Worm (Caenorhabditis elegans) whole organism, L1 larva: Measurements from ENCODE around the gene F01D4.8.

Experiments used
- Y116A8C.19 ChIP-seq: sonication (generic microtip); optimal IDR thresholded peaks from 2 replicates; lab custom pipeline; 2016; ENCODE audit warnings: missing compliant biosample characterization, missing genetic modification characterization, borderline replicate concordance
- aly-2 ChIP-seq: fragments of 150-350 bp; optimal IDR thresholded peaks from 2 replicates; lab custom pipeline; 2014; ENCODE audit warnings: missing biosample characterization, missing genetic modification characterization
- blmp-1 ChIP-seq: fragments of 150-350 bp; optimal IDR thresholded peaks from 2 replicates; lab custom pipeline; 2014; ENCODE audit warnings: missing biosample characterization, missing genetic modification characterization
- ceh-63 ChIP-seq: fragments of 200-800 bp; sonication (Bioruptor generic); optimal IDR thresholded peaks from 2 replicates; lab custom pipeline; 2018; ENCODE audit warnings: mild to moderate bottlenecking, missing genetic modification characterization, missing compliant biosample characterization
- ceh-82 ChIP-seq, 3 experiments: fragments of 150-350 bp in 1 of 3; sonication (generic microtip) in 2 of 3; optimal IDR thresholded peaks; 2 replicates each; lab custom pipeline; 2014 to 2017; ENCODE audit warnings: missing biosample characterization in 3 of 3, missing genetic modification characterization in 3 of 3
- ces-1 ChIP-seq: fragments of 150-350 bp; optimal IDR thresholded peaks from 2 replicates; lab custom pipeline; 2014; ENCODE audit warnings: missing biosample characterization, missing genetic modification reagents, missing genetic modification characterization
- dpl-1 ChIP-seq, 3 experiments: fragments of 150-350 bp in 2 of 3; sonication (generic microtip) in 1 of 3; optimal IDR thresholded peaks; 2 replicates each; lab custom pipeline; 2014 to 2017; ENCODE audit warnings: missing biosample characterization in 3 of 3, missing genetic modification characterization in 3 of 3, missing genetic modification reagents in 3 of 3
- dsc-1 ChIP-seq: sonication (generic microtip); optimal IDR thresholded peaks from 2 replicates; lab custom pipeline; 2016; ENCODE audit warnings: mild to moderate bottlenecking, missing genetic modification characterization, missing compliant biosample characterization
- efl-1 ChIP-seq, 4 experiments: fragments of 150-350 bp; optimal IDR thresholded peaks in 3 of 4; peaks in 1 of 4; 1 replicate in 1 of 4; 2 replicates in 3 of 4; lab custom pipeline; 2014; ENCODE audit warnings: missing biosample characterization in 2 of 4, missing genetic modification characterization in 2 of 4, missing genetic modification reagents in 2 of 4
- ets-5 ChIP-seq: fragments of 200-800 bp; sonication (Bioruptor generic); IDR thresholded peaks from 2 replicates; pipeline ENCODE4 v1.3.6; 2022; ENCODE audit warnings: missing genetic modification characterization, missing compliant biosample characterization
- fkh-10 ChIP-seq: sonication (generic microtip); optimal IDR thresholded peaks from 2 replicates; lab custom pipeline; 2017; ENCODE audit warnings: missing biosample characterization, missing genetic modification reagents, missing genetic modification characterization
- fkh-4 ChIP-seq: sonication (generic microtip); optimal IDR thresholded peaks from 2 replicates; lab custom pipeline; 2016; ENCODE audit warnings: missing compliant biosample characterization, missing genetic modification characterization, borderline replicate concordance
- grh-1 ChIP-seq: fragments of 200-800 bp; sonication (Bioruptor generic); IDR thresholded peaks from 2 replicates; pipeline ENCODE4 v1.3.6; 2022; ENCODE audit warnings: missing genetic modification reagents, missing genetic modification characterization, missing compliant biosample characterization
- hlh-4 ChIP-seq: sonication (generic microtip); optimal IDR thresholded peaks from 2 replicates; lab custom pipeline; 2016; ENCODE audit warnings: mild to moderate bottlenecking, missing genetic modification characterization, missing compliant biosample characterization
- irx-1 ChIP-seq: sonication (generic microtip); optimal IDR thresholded peaks from 2 replicates; lab custom pipeline; 2016; ENCODE audit warnings: missing genetic modification characterization, missing compliant biosample characterization
- isw-1 ChIP-seq: fragments of 200-800 bp; sonication (Bioruptor generic); IDR thresholded peaks from 2 replicates; pipeline ENCODE4 v1.3.6; 2022; ENCODE audit warnings: missing genetic modification characterization, missing compliant biosample characterization
- lin-13 ChIP-seq: fragments of 150-350 bp; optimal IDR thresholded peaks from 2 replicates; lab custom pipeline; 2014; ENCODE audit warnings: missing biosample characterization, missing genetic modification reagents, missing genetic modification characterization
- lin-14 ChIP-seq: fragments of 200-800 bp; sonication (Bioruptor generic); optimal IDR thresholded peaks from 2 replicates; lab custom pipeline; 2018; ENCODE audit warnings: mild to moderate bottlenecking, missing genetic modification characterization, moderate library complexity, missing compliant biosample characterization
- lin-15B ChIP-seq: fragments of 150-350 bp; sonication (generic microtip); optimal IDR thresholded peaks from 3 replicates; lab custom pipeline; 2014; ENCODE audit warnings: missing biosample characterization, missing genetic modification characterization
- lin-35 ChIP-seq, 2 experiments: fragments of 150-350 bp; optimal IDR thresholded peaks; 2 replicates each; lab custom pipeline; 2014; ENCODE audit warnings: missing biosample characterization in 2 of 2, missing genetic modification characterization in 2 of 2, missing genetic modification reagents in 2 of 2
- lir-3 ChIP-seq: sonication (generic microtip); optimal IDR thresholded peaks from 2 replicates; lab custom pipeline; 2016; ENCODE audit warnings: mild to moderate bottlenecking, missing genetic modification characterization, moderate library complexity, missing compliant biosample characterization; ENCODE audit not compliant: poor library complexity
- lsy-2 ChIP-seq, 2 experiments: fragments of 150-350 bp; optimal IDR thresholded peaks; 2 replicates each; lab custom pipeline; 2014; ENCODE audit warnings: missing biosample characterization in 2 of 2, missing genetic modification characterization in 2 of 2
- mdl-1 ChIP-seq, 2 experiments: fragments of 150-350 bp; optimal IDR thresholded peaks; 2 replicates each; lab custom pipeline; 2014 to 2017; ENCODE audit warnings: missing biosample characterization in 2 of 2, missing genetic modification characterization in 2 of 2, inconsistent platforms in 1 of 2
- mef-2 ChIP-seq: fragments of 150-350 bp; optimal IDR thresholded peaks from 2 replicates; lab custom pipeline; 2014; ENCODE audit warnings: missing biosample characterization, missing genetic modification characterization
- mep-1 ChIP-seq: fragments of 150-350 bp; optimal IDR thresholded peaks from 2 replicates; lab custom pipeline; 2014; ENCODE audit warnings: missing biosample characterization, missing genetic modification characterization
- nhr-12 ChIP-seq: sonication (generic microtip); optimal IDR thresholded peaks from 2 replicates; lab custom pipeline; 2017; ENCODE audit warnings: missing biosample characterization, missing genetic modification characterization
- nhr-19 ChIP-seq: fragments of 200-800 bp; sonication (Bioruptor generic); conservative IDR thresholded peaks from 2 replicates; pipeline ENCODE4 v1.3.6; 2022; ENCODE audit warnings: missing genetic modification characterization, missing compliant biosample characterization
- nhr-20 ChIP-seq: sonication (generic microtip); optimal IDR thresholded peaks from 2 replicates; lab custom pipeline; 2016; ENCODE audit warnings: mild to moderate bottlenecking, missing genetic modification characterization, missing compliant biosample characterization
- nhr-28 ChIP-seq: fragments of 150-350 bp; optimal IDR thresholded peaks from 2 replicates; lab custom pipeline; 2014; ENCODE audit warnings: missing biosample characterization, missing genetic modification characterization
- nhr-47 ChIP-seq: sonication (generic microtip); optimal IDR thresholded peaks from 2 replicates; lab custom pipeline; 2016; ENCODE audit warnings: mild to moderate bottlenecking, missing genetic modification characterization, moderate library complexity, missing compliant biosample characterization
- nhr-71 ChIP-seq: sonication (generic microtip); optimal IDR thresholded peaks from 2 replicates; lab custom pipeline; 2016; ENCODE audit warnings: mild to moderate bottlenecking, missing genetic modification characterization, moderate library complexity, missing compliant biosample characterization
- nhr-76 ChIP-seq: sonication (generic microtip); optimal IDR thresholded peaks from 2 replicates; lab custom pipeline; 2017; ENCODE audit warnings: missing biosample characterization, missing genetic modification characterization
- nhr-77 ChIP-seq: fragments of 150-350 bp; optimal IDR thresholded peaks from 2 replicates; lab custom pipeline; 2014; ENCODE audit warnings: missing biosample characterization, missing genetic modification characterization
- rnt-1 ChIP-seq: sonication (generic microtip); optimal IDR thresholded peaks from 2 replicates; lab custom pipeline; 2016; ENCODE audit warnings: mild to moderate bottlenecking, missing genetic modification characterization, moderate library complexity, missing compliant biosample characterization
- skn-1 ChIP-seq: fragments of 150-350 bp; optimal IDR thresholded peaks from 2 replicates; lab custom pipeline; 2014; ENCODE audit warnings: missing biosample characterization, missing genetic modification characterization
- snu-23 ChIP-seq: sonication (generic microtip); optimal IDR thresholded peaks from 2 replicates; lab custom pipeline; 2016; ENCODE audit warnings: missing genetic modification characterization, missing compliant biosample characterization
- sox-4 ChIP-seq: sonication (generic microtip); optimal IDR thresholded peaks from 2 replicates; lab custom pipeline; 2016; ENCODE audit warnings: missing genetic modification characterization, missing compliant biosample characterization
- sptf-1 ChIP-seq: fragments of 150-350 bp; optimal IDR thresholded peaks from 2 replicates; lab custom pipeline; 2014; ENCODE audit warnings: missing biosample characterization, missing genetic modification characterization
- swsn-7 ChIP-seq: sonication (generic microtip); optimal IDR thresholded peaks from 2 replicates; lab custom pipeline; 2016; ENCODE audit warnings: missing genetic modification characterization, missing compliant biosample characterization
- tbx-2 ChIP-seq: sonication (generic microtip); optimal IDR thresholded peaks from 2 replicates; lab custom pipeline; 2016; ENCODE audit warnings: missing genetic modification characterization, missing compliant biosample characterization
- unc-130 ChIP-seq: fragments of 150-350 bp; optimal IDR thresholded peaks from 2 replicates; lab custom pipeline; 2017; ENCODE audit warnings: missing biosample characterization, missing genetic modification characterization, inconsistent platforms
- unc-30 ChIP-seq: sonication (generic microtip); optimal IDR thresholded peaks from 2 replicates; lab custom pipeline; 2017; ENCODE audit warnings: missing biosample characterization, missing genetic modification characterization
- xbp-1 ChIP-seq: sonication (generic microtip); optimal IDR thresholded peaks from 2 replicates; lab custom pipeline; 2016; ENCODE audit warnings: missing genetic modification characterization, missing compliant biosample characterization
- zag-1 ChIP-seq: fragments of 150-350 bp; optimal IDR thresholded peaks from 2 replicates; lab custom pipeline; 2014; ENCODE audit warnings: missing biosample characterization, missing genetic modification characterization
- zip-4 ChIP-seq: fragments of 200-800 bp; sonication (Bioruptor generic); optimal IDR thresholded peaks from 2 replicates; lab custom pipeline; 2018; ENCODE audit warnings: mild to moderate bottlenecking, missing genetic modification characterization, moderate library complexity, missing compliant biosample characterization
- ztf-11 ChIP-seq, 2 experiments: sonication (generic microtip); optimal IDR thresholded peaks; 2 replicates each; lab custom pipeline; 2016 to 2017; ENCODE audit warnings: missing genetic modification characterization in 2 of 2, missing biosample characterization in 1 of 2, missing compliant biosample characterization in 1 of 2
- ztf-4 ChIP-seq: fragments of 150-350 bp; optimal IDR thresholded peaks from 2 replicates; lab custom pipeline; 2014; ENCODE audit warnings: missing biosample characterization, missing genetic modification characterization

Gene F01D4.8

DNA sequence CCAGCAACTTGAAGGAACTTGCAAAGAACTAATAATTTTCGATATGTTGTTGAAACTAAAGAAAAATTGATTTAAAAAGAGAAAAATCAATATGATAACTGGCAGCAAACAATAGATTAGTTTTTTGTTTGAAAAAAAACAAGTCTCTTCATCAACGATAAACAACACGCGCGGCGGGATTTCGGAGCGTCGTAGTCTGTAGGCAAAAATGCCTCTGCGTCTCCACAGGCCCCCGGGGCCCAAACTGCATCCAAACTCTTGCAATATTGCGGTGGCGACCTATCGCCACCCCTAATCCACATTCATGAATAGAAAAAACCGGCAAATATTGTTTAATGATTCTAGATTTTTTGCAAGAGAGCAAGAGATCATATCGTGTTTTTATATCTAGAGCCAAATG lies 27.8 kb downstream of the F01D4.8 start:
- TF ChIP-seq lir-3 (tag; lab: Kevin White, UChicago) (no peak), lin-14 (GFP tag; lab: Kevin White, UChicago) (peak; percentile 38), zip-4 (GFP tag; lab: Kevin White, UChicago) (no peak), ztf-11 (tag; optimal IDR thresholded peaks at IDR 0.05; lab: Kevin White, UChicago) (peak in 1 of 2 experiments; percentile 24), nhr-28 (tag; lab: Kevin White, UChicago) (no peak), fkh-10 (GFP tag; lab: Kevin White, UChicago) (peak; percentile 25), nhr-19 (GFP tag; lab: Robert Waterston, UW) (no peak), ceh-63 (GFP tag; lab: Kevin White, UChicago) (no peak), sox-4 (tag; lab: Kevin White, UChicago) (no peak), nhr-71 (tag; lab: Kevin White, UChicago) (peak; percentile 24), snu-23 (GFP tag; lab: Kevin White, UChicago) (peak; percentile 50), hlh-4 (no peak), grh-1 (no peak), rnt-1 (peak; percentile 49), nhr-77 (tag; lab: Kevin White, UChicago) (no peak), unc-30 (no peak), lsy-2 (tag; optimal IDR thresholded peaks at IDR 0.05; lab: Kevin White, UChicago) (peak; percentile 19 to 61), unc-130 (tag; lab: Kevin White, UChicago) (no peak), nhr-47 (tag; lab: Kevin White, UChicago) (no peak), ceh-82 (tag; optimal IDR thresholded peaks at IDR 0.05; lab: Kevin White, UChicago) (peak in 1 of 3 experiments; percentile 5), nhr-76 (tag; lab: Kevin White, UChicago) (no peak), lin-13 (no peak), mef-2 (tag; lab: Kevin White, UChicago) (no peak), skn-1 (tag; lab: Kevin White, UChicago) (peak; percentile 5), ets-5 (GFP tag; lab: Robert Waterston, UW) (no peak), Y116A8C.19 (tag; lab: Kevin White, UChicago) (no peak), tbx-2 (tag; lab: Kevin White, UChicago) (no peak), zag-1 (tag; lab: Kevin White, UChicago) (no peak), dpl-1 (GFP tag; optimal IDR thresholded peaks at IDR 0.05; lab: Kevin White, UChicago) (peak in 2 of 3 experiments; percentile 36 to 39), efl-1 (optimal IDR thresholded peaks at IDR 0.05; lab: Kevin White, UChicago) (peak; percentile 23 to 44), efl-1 (GFP tag; optimal IDR thresholded peaks at IDR 0.05 in 1 of 2; lab: Kevin White, UChicago) (no peak), aly-2 (no peak), nhr-12 (tag; lab: Kevin White, UChicago) (no peak), nhr-20 (tag; lab: Kevin White, UChicago) (peak; percentile 22), lin-35 (GFP tag; optimal IDR thresholded peaks at IDR 0.05; lab: Kevin White, UChicago) (peak; percentile 5 to 51), sptf-1 (tag; lab: Kevin White, UChicago) (no peak), blmp-1 (peak; percentile 7), lin-15B (tag; lab: Kevin White, UChicago) (no peak), dsc-1 (tag; lab: Kevin White, UChicago) (no peak), xbp-1 (peak; percentile 4), swsn-7 (tag; lab: Kevin White, UChicago) (peak; percentile 1), isw-1 (GFP tag; lab: Robert Waterston, UW) (no peak), mep-1 (tag; lab: Kevin White, UChicago) (peak; percentile 34), fkh-4 (tag; lab: Kevin White, UChicago) (no peak), ces-1 (GFP tag; lab: Kevin White, UChicago) (no peak), irx-1 (no peak), ztf-4 (tag; lab: Kevin White, UChicago) (no peak), mdl-1 (tag; optimal IDR thresholded peaks at IDR 0.05; lab: Kevin White, UChicago) (no peak)
